Fruit fly (Drosophila melanogaster): ENCODE results near the gene CG15824.

The CG15824 gene

dm6 chr2L:849787-850512 is 35.0 kb downstream of the CG15824 start:
- TF ChIP-seq Abd-B (GFP tag; optimal IDR thresholded peaks at IDR 0.05) (no peak), Dfd (GFP tag; optimal IDR thresholded peaks at IDR 0.05) (peak; percentile 96)

- TF ChIP-seq Rel (GFP tag; optimal IDR thresholded peaks at IDR 0.05) (no peak), Rel (tag; optimal IDR thresholded peaks at IDR 0.05) (peak; percentile 53), Vsx2 (GFP tag; optimal IDR thresholded peaks at IDR 0.05; ENCODE audit: partially characterized antibody) (no peak)
Observed at dm6 chr2L:849138-849744, 35.7 kb downstream of the CG15824 start.

dm6 chr2L:847988-848622 is 36.8 kb downstream of the CG15824 start:
- TF ChIP-seq Dif (GFP tag; optimal IDR thresholded peaks at IDR 0.05; ENCODE audit: partially characterized antibody) = peak; percentile 21
- TF ChIP-seq Myc (optimal IDR thresholded peaks at IDR 0.05) = no peak
- no peak for TF ChIP-seq GATAd (GFP tag; optimal IDR thresholded peaks at IDR 0.05)
- no peak for TF ChIP-seq usp (GFP tag; optimal IDR thresholded peaks at IDR 0.05)
- TF ChIP-seq foxo (GFP tag; optimal IDR thresholded peaks at IDR 0.05) = peak; percentile 30 to 92
- no peak for TF ChIP-seq Dfd (GFP tag; optimal IDR thresholded peaks at IDR 0.05)
- TF ChIP-seq Mio (GFP tag; optimal IDR thresholded peaks at IDR 0.05) = peak; percentile 13
- peak; percentile 89 for TF ChIP-seq fru (GFP tag; optimal IDR thresholded peaks at IDR 0.05)
- no peak for TF ChIP-seq CrebA (GFP tag; optimal IDR thresholded peaks at IDR 0.05; ENCODE audit: borderline replicate concordance)
- TF ChIP-seq HLH106 (tag; optimal IDR thresholded peaks at IDR 0.05) = peak; percentile 86
- peak; percentile 85 for TF ChIP-seq ey (GFP tag; optimal IDR thresholded peaks at IDR 0.05)
- TF ChIP-seq sv (GFP tag; optimal IDR thresholded peaks at IDR 0.05) = no peak
- peak; percentile 83 for TF ChIP-seq OdsH (GFP tag; optimal IDR thresholded peaks at IDR 0.05)
- no peak for TF ChIP-seq lola (GFP tag; optimal IDR thresholded peaks at IDR 0.05)
- TF ChIP-seq dl (GFP tag; optimal IDR thresholded peaks at IDR 0.05; ENCODE audit: insufficient read depth in 1 of 2, partially characterized antibody in 2 of 2) = no peak
- no peak for TF ChIP-seq Hr78 (GFP tag; optimal IDR thresholded peaks at IDR 0.05)
- TF ChIP-seq Sp1 (GFP tag; optimal IDR thresholded peaks at IDR 0.05) = peak; percentile 83
- TF ChIP-seq brk (GFP tag; optimal IDR thresholded peaks at IDR 0.05) = no peak
- TF ChIP-seq Rel (GFP tag; optimal IDR thresholded peaks at IDR 0.05) = peak; percentile 64
- peak; percentile 48 for TF ChIP-seq Rel (tag; optimal IDR thresholded peaks at IDR 0.05)
- TF ChIP-seq Jra (GFP tag; optimal IDR thresholded peaks at IDR 0.05) = peak; percentile 83
- TF ChIP-seq tai (GFP tag; optimal IDR thresholded peaks at IDR 0.05) = no peak
- peak; percentile 86 for TF ChIP-seq h (GFP tag; optimal IDR thresholded peaks at IDR 0.05)
- TF ChIP-seq jim (GFP tag; optimal IDR thresholded peaks at IDR 0.05) = no peak
- peak; percentile 90 for TF ChIP-seq Hnf4 (GFP tag; optimal IDR thresholded peaks at IDR 0.05)
- peak; percentile 89 for TF ChIP-seq Hr83 (GFP tag; optimal IDR thresholded peaks at IDR 0.05; ENCODE audit: poor library complexity, severe bottlenecking)
- peak; percentile 76 for TF ChIP-seq CG9705 (GFP tag; optimal IDR thresholded peaks at IDR 0.05)
- TF ChIP-seq Abd-B (GFP tag; optimal IDR thresholded peaks at IDR 0.05) = no peak
- TF ChIP-seq dsf (GFP tag; optimal IDR thresholded peaks at IDR 0.05; ENCODE audit: borderline replicate concordance) = no peak
- TF ChIP-seq br (GFP tag; optimal IDR thresholded peaks at IDR 0.05) = peak; percentile 89
- TF ChIP-seq N (GFP tag; optimal IDR thresholded peaks at IDR 0.05) = no peak
- peak; percentile 67 for TF ChIP-seq CG32264 (GFP tag; optimal IDR thresholded peaks at IDR 0.05)
- TF ChIP-seq dmrt93B (GFP tag; optimal IDR thresholded peaks at IDR 0.05) = peak; percentile 61
- TF ChIP-seq pan (optimal IDR thresholded peaks at IDR 0.05) = no peak
- peak; percentile 91 for TF ChIP-seq woc (GFP tag; optimal IDR thresholded peaks at IDR 0.05)
- TF ChIP-seq psq (GFP tag; optimal IDR thresholded peaks at IDR 0.05) = peak; percentile 81
- TF ChIP-seq Vsx2 (GFP tag; optimal IDR thresholded peaks at IDR 0.05; ENCODE audit: partially characterized antibody) = no peak
- peak; percentile 82 for TF ChIP-seq rgr (GFP tag; optimal IDR thresholded peaks at IDR 0.05)
- TF ChIP-seq sage (GFP tag; optimal IDR thresholded peaks at IDR 0.05) = peak; percentile 32

Data from whole organism, wandering third instar larva.